Worm (Caenorhabditis elegans) whole organism, dauer: ENCODE data around the gene srbc-77.
"Not testable (repeated sequence)": the region's sequence is repeated elsewhere in the genome, so short reads cannot be mapped to it uniquely, and the experiment has no call there.

Experiments
- unc-62 ChIP-seq: sonication (generic microtip); optimal IDR thresholded peaks from 2 replicates; lab custom pipeline; 2017; ENCODE audit warnings: missing biosample characterization, missing genetic modification reagents, missing genetic modification characterization

srbc-77 gene

ce11 chrV:15929882-15930281 is at the start of gene srbc-77:
Gene srbc-77, plus strand, starts transcription at chrV:15930182.
- not testable (repeated sequence) for TF ChIP-seq unc-62

DNA sequence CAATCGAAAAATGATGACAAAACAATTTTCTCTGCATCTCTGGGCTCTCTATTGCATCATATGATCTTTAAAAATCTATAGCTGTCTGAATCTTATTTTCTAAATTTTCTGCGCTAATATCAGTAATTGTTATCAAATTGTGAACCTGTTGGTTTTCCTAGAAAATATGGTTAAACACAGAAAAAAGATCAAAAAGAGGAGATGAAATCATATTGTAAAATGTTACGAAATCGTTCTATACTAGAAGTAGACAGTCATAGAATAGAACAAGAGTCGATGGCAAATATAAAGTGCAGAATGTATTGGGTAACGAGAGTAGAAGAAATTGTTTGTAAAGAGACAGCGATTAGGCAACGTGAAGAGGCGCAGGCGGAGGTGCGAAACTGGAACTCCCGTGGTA is 49.3 kb upstream of the srbc-77 start:
- TF ChIP-seq unc-62 = no peak

DNA sequence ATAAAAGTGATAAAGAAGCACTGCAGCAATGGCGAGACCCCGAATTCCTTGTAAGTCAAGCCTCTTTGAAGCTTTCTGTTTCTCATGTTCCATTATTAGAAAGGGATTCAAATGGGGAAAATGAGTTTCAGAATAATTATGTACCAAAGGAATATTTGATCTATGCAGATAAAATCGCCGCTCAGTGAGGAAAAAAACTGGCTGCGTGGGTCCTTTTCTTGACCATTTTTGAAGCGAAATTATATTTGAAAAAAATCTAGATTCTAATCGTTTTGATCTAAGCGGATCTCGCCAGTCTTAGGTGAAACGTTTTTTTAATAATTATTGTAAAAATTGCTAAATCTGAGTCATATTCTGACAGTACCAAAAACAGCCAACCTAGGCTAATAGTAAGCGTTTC is 45.3 kb upstream of the srbc-77 start, which contains the start of gene oac-42:
Gene oac-42 (minus strand): TSS at position 101 of the 400 bp plus-strand sequence.
- TF ChIP-seq unc-62 = no peak

DNA sequence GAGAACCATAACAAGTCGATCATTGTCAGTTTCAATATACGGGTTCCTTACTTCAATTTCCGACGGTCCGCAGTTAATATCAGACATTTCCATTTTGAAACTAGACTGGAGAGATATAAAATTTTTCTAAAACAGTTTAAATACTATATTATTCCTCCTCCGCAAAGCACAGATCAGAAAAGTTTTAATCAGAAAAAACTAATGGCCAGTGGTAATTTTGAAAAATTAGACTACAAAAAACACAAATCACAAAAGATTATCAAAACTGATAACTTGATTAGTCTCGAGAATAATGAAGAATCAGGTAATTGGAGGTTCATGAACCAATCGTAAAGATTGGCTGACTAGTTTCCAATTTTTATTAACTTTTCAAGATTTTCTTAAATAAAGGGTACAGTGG is 44.0 kb upstream of the srbc-77 start, which contains the start of gene T06C12.9:
Gene T06C12.9 (minus strand): TSS at position 101 of the 400 bp plus-strand sequence.
- TF ChIP-seq unc-62 = no peak

- no peak for TF ChIP-seq unc-62
Measured at ce11 chrV:15887708-15888295, 42.2 kb upstream of the srbc-77 start.

DNA sequence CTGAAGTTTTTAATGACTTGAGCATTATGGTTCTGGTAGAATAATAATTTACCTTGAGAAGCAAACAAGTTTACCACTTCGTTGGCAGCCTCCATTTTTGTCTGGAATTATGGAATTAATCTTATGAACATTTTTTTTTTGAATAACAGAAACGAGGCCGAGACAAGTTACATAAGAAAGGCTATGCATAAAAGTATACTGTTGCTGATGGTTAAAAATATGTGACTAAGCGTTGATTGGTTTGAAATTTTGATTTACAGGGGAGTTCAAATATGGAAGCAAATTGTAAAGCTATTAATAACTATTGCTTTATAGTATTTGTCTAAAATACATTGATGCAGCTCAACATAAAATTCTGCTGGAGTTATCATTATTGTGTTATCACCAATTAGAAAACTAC is 41.2 kb upstream of the srbc-77 start, which contains the start of gene cgt-1:
Gene cgt-1 (minus strand): TSS at position 101 of the 400 bp plus-strand sequence.
- no peak for TF ChIP-seq unc-62

DNA sequence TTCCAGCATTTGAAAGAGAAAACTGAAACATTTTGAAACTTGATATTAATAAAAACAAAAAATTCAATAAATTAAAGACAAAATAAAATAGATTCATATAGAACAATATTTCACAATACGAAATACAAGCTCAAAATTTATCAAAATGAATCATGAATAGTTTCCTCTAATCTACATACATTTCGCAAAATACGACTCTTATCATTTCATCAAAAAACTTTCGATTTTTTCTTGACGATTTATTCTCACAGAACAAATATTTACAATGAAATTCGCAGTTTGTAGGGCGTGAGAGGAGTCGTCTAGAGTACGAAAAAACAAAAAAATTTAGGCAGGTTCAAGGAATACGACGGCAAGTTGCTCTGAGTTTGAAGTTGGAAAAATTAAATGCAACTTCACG is 39.9 kb upstream of the srbc-77 start:
- no peak for TF ChIP-seq unc-62

DNA sequence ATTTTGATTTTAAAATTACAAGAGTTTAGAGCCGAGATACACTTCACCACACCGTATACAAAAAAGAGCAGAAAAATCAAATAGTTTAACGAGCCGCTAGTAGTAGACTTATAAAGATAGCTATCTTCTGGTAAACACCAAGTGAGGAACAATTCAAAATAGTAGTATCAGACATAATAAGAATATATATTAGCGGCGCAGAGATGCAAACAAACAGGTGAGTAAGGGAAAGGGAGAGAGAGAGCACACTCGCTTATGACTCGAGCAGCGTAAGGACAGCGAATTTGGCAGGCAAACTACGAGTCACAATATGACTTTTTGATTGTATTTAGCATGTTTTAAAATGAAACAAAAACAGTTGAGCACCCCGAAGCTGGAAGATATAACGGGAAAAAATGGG is 38.7 kb upstream of the srbc-77 start:
- TF ChIP-seq unc-62 = no peak

DNA sequence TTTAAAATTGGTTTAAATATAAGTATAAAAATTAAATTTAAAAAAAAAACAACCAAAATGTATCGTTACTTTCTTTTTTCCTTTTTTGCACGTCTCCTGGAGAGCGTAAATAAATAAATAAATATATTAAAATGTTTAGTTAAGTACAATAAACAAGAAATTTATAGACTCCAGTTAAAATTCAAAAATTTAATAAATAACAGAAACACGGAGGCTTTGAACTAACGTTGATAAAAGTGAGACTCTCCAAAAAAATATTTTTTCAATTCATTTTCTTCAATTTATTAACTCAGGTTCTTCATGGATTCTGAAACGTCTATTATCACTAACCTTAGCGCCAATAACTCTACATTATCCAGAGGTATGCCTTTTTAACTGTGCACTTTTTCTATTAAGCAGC is 38.2 kb upstream of the srbc-77 start, which contains the start of gene T06C12.12:
Gene T06C12.12 (plus strand): TSS at position 301 of the 400 bp plus-strand sequence.
- TF ChIP-seq unc-62 = no peak

DNA sequence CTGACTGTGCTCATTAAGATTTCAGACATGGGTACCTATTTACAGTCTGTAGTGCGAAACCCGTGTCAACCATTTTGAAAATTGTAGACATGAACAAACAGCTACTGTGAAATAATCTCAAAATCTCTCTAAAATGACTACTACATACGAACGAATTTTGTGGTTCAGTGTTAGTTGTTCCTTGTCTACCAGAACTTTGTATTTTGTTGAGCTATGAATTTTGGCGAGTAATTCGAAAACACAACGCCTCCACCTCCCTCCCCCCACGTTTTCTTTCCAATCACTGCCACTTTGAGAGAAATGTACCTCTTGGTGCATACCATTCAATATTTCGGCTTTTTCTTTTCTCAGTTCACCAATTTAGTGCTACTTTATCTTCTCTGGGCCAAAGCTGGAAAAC is 37.3 kb upstream of the srbc-77 start, which contains the start of gene T06C12.11:
Gene T06C12.11 (plus strand): TSS at position 301 of the 400 bp plus-strand sequence.
- TF ChIP-seq unc-62 = no peak

DNA sequence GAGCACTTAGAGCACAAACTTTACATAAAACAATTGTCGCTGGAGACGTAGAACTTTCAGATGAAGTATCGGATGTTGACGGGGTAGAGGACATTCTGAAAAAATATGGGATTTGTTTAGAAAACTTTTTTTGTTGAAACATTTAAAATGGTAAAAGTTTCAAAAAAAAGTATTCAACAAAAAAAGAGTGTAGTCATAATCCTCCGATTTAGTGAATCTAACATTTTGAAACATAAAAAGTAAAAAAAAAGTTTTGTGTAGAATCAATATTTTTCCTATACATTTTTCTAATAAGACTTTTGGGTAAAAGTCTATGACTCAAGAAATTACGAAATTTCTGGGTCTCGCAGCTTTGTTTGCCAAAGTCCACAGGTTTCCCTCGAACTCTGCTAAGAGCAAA is 33.3 kb upstream of the srbc-77 start, which contains the start of gene nhr-213:
Gene nhr-213 (minus strand): TSS at position 101 of the 400 bp plus-strand sequence.
- no peak for TF ChIP-seq unc-62

DNA sequence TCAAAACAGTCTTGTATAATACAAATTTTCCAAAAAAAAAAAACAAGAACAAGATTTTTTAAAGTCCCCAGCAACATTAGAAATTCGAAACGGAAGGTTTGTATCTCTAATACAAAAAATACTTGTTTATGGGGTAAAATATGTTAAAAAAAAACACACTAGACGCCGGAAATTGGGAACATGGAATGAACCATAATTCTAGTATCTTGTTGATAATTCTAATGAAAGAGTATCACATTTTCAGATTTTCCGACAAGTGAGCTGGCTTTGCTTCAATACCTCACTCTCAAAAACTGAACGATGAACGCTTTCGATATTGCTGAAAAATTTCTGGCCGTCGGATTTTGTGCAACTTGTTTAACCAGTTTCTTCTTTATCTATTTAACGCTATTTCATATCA is 32.3 kb upstream of the srbc-77 start, which contains the start of gene str-60:
Gene str-60 (plus strand): TSS at position 301 of the 400 bp plus-strand sequence.
- no peak for TF ChIP-seq unc-62

ce11 chrV:15899696-15900095 is 30.3 kb upstream of the srbc-77 start, which contains the start of gene T06C12.14:
Gene T06C12.14, plus strand, starts transcription at chrV:15899996.
- no peak for TF ChIP-seq unc-62

DNA sequence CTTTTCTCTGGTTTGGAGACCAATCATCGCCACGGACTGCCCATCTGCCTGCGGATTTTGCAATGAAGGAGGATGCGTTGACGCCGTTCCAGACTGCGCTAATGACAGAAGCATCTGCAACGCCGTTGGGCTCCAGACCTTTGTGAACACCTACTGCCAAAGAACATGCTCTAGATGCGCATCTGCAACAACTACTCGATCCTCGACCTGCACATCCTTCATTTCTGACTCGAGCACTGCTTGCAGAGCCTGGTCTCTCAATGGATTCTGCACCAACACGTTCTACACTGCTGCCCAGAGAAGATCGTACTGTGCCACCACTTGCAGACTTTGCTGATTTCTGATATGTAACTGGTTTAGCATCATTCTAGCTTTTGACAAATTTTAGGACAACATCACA is 29.4 kb upstream of the srbc-77 start:
- TF ChIP-seq unc-62 = no peak

ce11 chrV:15905530-15905929 is 24.5 kb upstream of the srbc-77 start, which contains the start of the genes F35E8.1 and F35E8.2:
Gene F35E8.1, minus strand, starts transcription at chrV:15905630.
Gene F35E8.2, plus strand, starts transcription at chrV:15905661.
- TF ChIP-seq unc-62 = not testable (repeated sequence)

DNA sequence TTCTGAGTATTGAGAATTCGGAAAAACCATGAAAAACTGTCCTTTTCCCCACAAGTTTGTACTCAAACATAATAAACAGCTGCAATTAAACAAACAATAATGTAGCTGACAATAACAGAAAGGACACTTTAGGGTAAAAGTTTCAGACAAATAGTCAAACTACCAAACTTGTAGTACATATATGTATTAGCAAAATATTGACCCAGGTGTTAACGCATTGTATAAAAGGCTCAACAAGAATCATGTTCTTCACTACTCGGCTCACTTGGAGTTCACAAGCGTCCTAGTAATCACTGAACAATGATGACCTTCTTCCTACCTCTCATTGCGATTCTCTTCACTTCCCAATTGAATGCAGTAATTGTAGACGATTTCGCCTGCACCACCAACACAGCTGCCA is 18.1 kb upstream of the srbc-77 start, which contains the start of gene F35E8.6:
Gene F35E8.6 (plus strand): TSS at position 301 of the 400 bp plus-strand sequence.
- no peak for TF ChIP-seq unc-62

- TF ChIP-seq unc-62 = no peak
Measured at ce11 chrV:15912677-15913076, 17.3 kb upstream of the srbc-77 start.

DNA sequence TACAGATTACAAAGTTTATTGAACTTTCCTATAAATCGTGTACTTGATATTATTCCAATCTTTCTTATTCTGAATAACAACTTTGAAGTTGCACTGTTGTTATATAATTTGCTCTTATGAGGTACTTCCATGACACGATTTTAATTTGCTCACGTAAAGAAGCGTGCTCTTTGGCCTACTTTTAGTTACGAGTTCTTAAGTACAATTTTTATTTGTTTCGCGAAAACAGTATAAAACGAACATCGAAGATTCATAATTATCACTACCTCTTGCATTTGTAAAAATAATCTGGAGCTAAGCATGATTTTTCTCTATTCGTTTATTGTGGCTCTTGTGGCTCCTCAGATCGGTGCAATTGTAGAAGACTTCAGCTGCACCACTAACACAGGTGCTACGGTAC is 16.3 kb upstream of the srbc-77 start, which contains the start of gene F35E8.7:
Gene F35E8.7 (plus strand): TSS at position 301 of the 400 bp plus-strand sequence.
- TF ChIP-seq unc-62 = no peak
